Worm (Caenorhabditis elegans) whole organism, young adult: ENCODE measurements around the gene T23B12.6.

Experiments used
- B0035.1 ChIP-seq: sonication (generic microtip); optimal IDR thresholded peaks from 2 replicates; lab custom pipeline; 2016; ENCODE audit warnings: missing genetic modification characterization, mild to moderate bottlenecking, missing compliant biosample characterization, missing genotype, missing genetic modification reagents
- C06A6.2 ChIP-seq: fragments of 200-800 bp; sonication (Bioruptor generic); conservative IDR thresholded peaks from 2 replicates; pipeline ENCODE4 v1.3.6; 2022; ENCODE audit warnings: missing genetic modification characterization, missing compliant biosample characterization
- F33H1.4 ChIP-seq: fragments of 200-800 bp; sonication (Bioruptor generic); IDR thresholded peaks from 2 replicates; pipeline ENCODE4 v1.3.6; 2022; ENCODE audit warnings: missing genetic modification reagents, missing genetic modification characterization, missing compliant biosample characterization
- Y56A3A.18 ChIP-seq: fragments of 200-800 bp; sonication (Bioruptor generic); IDR thresholded peaks from 2 replicates; pipeline ENCODE4 v1.3.6; 2022; ENCODE audit warnings: missing genetic modification reagents, missing genetic modification characterization, missing compliant biosample characterization
- Y79H2A.3 ChIP-seq: fragments of 200-800 bp; sonication (Bioruptor generic); conservative IDR thresholded peaks from 2 replicates; pipeline ENCODE4 v1.3.6; 2022; ENCODE audit warnings: missing genetic modification reagents, missing genetic modification characterization, missing compliant biosample characterization
- ama-1 ChIP-seq, 3 experiments: fragments of 150-350 bp in 1 of 3; sonication (generic microtip) in 2 of 3; optimal IDR thresholded peaks; 2 replicates each; lab custom pipeline; 2014 to 2018; ENCODE audit warnings: missing biosample characterization in 2 of 3, missing genetic modification characterization in 2 of 3, missing genetic modification reagents in 2 of 3
- aptf-2 ChIP-seq: fragments of 200-800 bp; sonication (Bioruptor generic); conservative IDR thresholded peaks from 2 replicates; pipeline ENCODE4 v1.3.6; 2022; ENCODE audit warnings: missing genetic modification reagents, missing genetic modification characterization, missing compliant biosample characterization
- athp-1 ChIP-seq: sonication (generic microtip); optimal IDR thresholded peaks from 2 replicates; lab custom pipeline; 2017; ENCODE audit warnings: mild to moderate bottlenecking, missing genetic modification characterization, missing compliant biosample characterization
- attf-5 ChIP-seq: fragments of 200-800 bp; sonication (Bioruptor generic); optimal IDR thresholded peaks from 2 replicates; lab custom pipeline; 2018; ENCODE audit warnings: mild to moderate bottlenecking, missing genetic modification characterization, missing compliant biosample characterization
- bed-1 ChIP-seq: fragments of 200-800 bp; sonication (Bioruptor generic); IDR thresholded peaks from 2 replicates; pipeline ENCODE4 v1.3.6; 2022; ENCODE audit warnings: missing genetic modification reagents, missing genetic modification characterization, missing compliant biosample characterization
- bed-2 ChIP-seq: fragments of 200-800 bp; sonication (Bioruptor generic); IDR thresholded peaks from 2 replicates; pipeline ENCODE4 v1.3.6; 2022; ENCODE audit warnings: missing genetic modification reagents, missing genetic modification characterization, missing compliant biosample characterization
- ccch-3 ChIP-seq: fragments of 200-800 bp; sonication (Bioruptor generic); optimal IDR thresholded peaks from 2 replicates; lab custom pipeline; 2018; ENCODE audit warnings: mild to moderate bottlenecking, missing genetic modification characterization, missing compliant biosample characterization
- chd-7 ChIP-seq: sonication (generic microtip); optimal IDR thresholded peaks from 2 replicates; lab custom pipeline; 2016; ENCODE audit warnings: mild to moderate bottlenecking, missing genetic modification characterization, moderate library complexity, missing compliant biosample characterization
- efl-1 ChIP-seq: fragments of 150-350 bp; optimal IDR thresholded peaks from 2 replicates; lab custom pipeline; 2014; ENCODE audit warnings: missing biosample characterization, missing genetic modification reagents, missing genetic modification characterization
- him-1 ChIP-seq: sonication (generic microtip); optimal IDR thresholded peaks from 2 replicates; lab custom pipeline; 2016; ENCODE audit warnings: missing genotype, missing genetic modification reagents, missing genetic modification characterization, missing compliant biosample characterization
- hmg-1.2 ChIP-seq: fragments of 200-800 bp; sonication (Bioruptor generic); IDR thresholded peaks from 2 replicates; pipeline ENCODE4 v1.3.6; 2022; ENCODE audit warnings: missing genetic modification reagents, missing genetic modification characterization, missing compliant biosample characterization
- hmg-20 ChIP-seq: fragments of 200-800 bp; sonication (Bioruptor generic); IDR thresholded peaks from 2 replicates; pipeline ENCODE4 v1.3.6; 2022; ENCODE audit warnings: missing genetic modification reagents, missing genetic modification characterization, missing compliant biosample characterization
- lin-26 ChIP-seq: fragments of 200-800 bp; sonication (Bioruptor generic); IDR thresholded peaks from 2 replicates; pipeline ENCODE4 v1.3.6; 2022; ENCODE audit warnings: missing genetic modification reagents, missing genetic modification characterization, missing compliant biosample characterization
- lin-40 ChIP-seq: sonication (generic microtip); optimal IDR thresholded peaks from 2 replicates; lab custom pipeline; 2016; ENCODE audit warnings: missing genetic modification characterization, mild to moderate bottlenecking, missing compliant biosample characterization, missing genotype, missing genetic modification reagents
- mel-28 ChIP-seq: sonication (generic microtip); optimal IDR thresholded peaks from 2 replicates; lab custom pipeline; 2016; ENCODE audit warnings: borderline replicate concordance, mild to moderate bottlenecking, missing genetic modification characterization, missing compliant biosample characterization
- mxl-1 ChIP-seq: sonication (generic microtip); optimal IDR thresholded peaks from 2 replicates; lab custom pipeline; 2016; ENCODE audit warnings: missing genetic modification characterization, missing compliant biosample characterization
- nfya-2 ChIP-seq: fragments of 200-800 bp; sonication (Bioruptor generic); IDR thresholded peaks from 2 replicates; pipeline ENCODE4 v1.3.6; 2022; ENCODE audit warnings: missing genetic modification reagents, missing genetic modification characterization, missing compliant biosample characterization
- nfyb-1 ChIP-seq: fragments of 200-800 bp; sonication (Bioruptor generic); IDR thresholded peaks from 2 replicates; pipeline ENCODE4 v1.3.6; 2022; ENCODE audit warnings: missing genetic modification reagents, missing genetic modification characterization, missing compliant biosample characterization
- nhr-179 ChIP-seq: sonication (generic microtip); optimal IDR thresholded peaks from 2 replicates; lab custom pipeline; 2016; ENCODE audit warnings: mild to moderate bottlenecking, missing genetic modification characterization, missing compliant biosample characterization
- nhr-80 ChIP-seq: sonication (generic microtip); optimal IDR thresholded peaks from 2 replicates; lab custom pipeline; 2016; ENCODE audit warnings: missing genetic modification characterization, missing compliant biosample characterization
- rpc-1 ChIP-seq, 2 experiments: fragments of 150-350 bp in 1 of 2; sonication (generic microtip) in 1 of 2; optimal IDR thresholded peaks; 2 replicates each; lab custom pipeline; 2014 to 2018; ENCODE audit warnings: missing biosample characterization in 1 of 2, missing genetic modification characterization in 1 of 2, missing genetic modification reagents in 1 of 2, missing genotype in 1 of 2
- sdz-38 ChIP-seq: sonication (generic microtip); optimal IDR thresholded peaks from 2 replicates; lab custom pipeline; 2016; ENCODE audit warnings: missing genotype, missing genetic modification characterization, missing compliant biosample characterization
- sea-2 ChIP-seq: fragments of 200-800 bp; sonication (Bioruptor generic); IDR thresholded peaks from 2 replicates; pipeline ENCODE4 v1.3.6; 2022; ENCODE audit warnings: missing genetic modification characterization, missing compliant biosample characterization
- snpc-4 ChIP-seq, 5 experiments: fragments of 150-350 bp in 1 of 5; sonication (generic microtip) in 4 of 5; optimal IDR thresholded peaks; 2 replicates each; lab custom pipeline; 2014 to 2018; ENCODE audit warnings: missing genetic modification characterization in 5 of 5, missing biosample characterization in 3 of 5, antibody characterized with exemption in 2 of 5, mild to moderate bottlenecking in 2 of 5, missing compliant biosample characterization in 2 of 5, missing genotype in 2 of 5, moderate library complexity in 2 of 5, missing genetic modification reagents in 1 of 5
- xnd-1 ChIP-seq: sonication (generic microtip); optimal IDR thresholded peaks from 2 replicates; lab custom pipeline; 2016; ENCODE audit warnings: missing genotype, missing genetic modification reagents, missing genetic modification characterization, missing compliant biosample characterization
- ztf-18 ChIP-seq: sonication (generic microtip); optimal IDR thresholded peaks from 2 replicates; lab custom pipeline; 2016; ENCODE audit warnings: missing genotype, mild to moderate bottlenecking, missing genetic modification characterization, missing compliant biosample characterization
- ztf-6 ChIP-seq: fragments of 200-800 bp; sonication (Bioruptor generic); IDR thresholded peaks from 2 replicates; pipeline ENCODE4 v1.3.6; 2022; ENCODE audit warnings: missing genetic modification reagents, missing genetic modification characterization, missing compliant biosample characterization

Gene T23B12.6

ce11 chrV:8454995-8455446 is 5.2 kb downstream of the T23B12.6 start, which contains the start of gene T23B12.11:
TSS of gene T23B12.11 (plus strand) at chrV:8455396.
- no peak for TF ChIP-seq nfyb-1 (GFP tag; lab: Robert Waterston, UW)
- TF ChIP-seq lin-26 (GFP tag; lab: Robert Waterston, UW) = no peak
- no peak for TF ChIP-seq sdz-38 (tag; lab: Kevin White, UChicago)
- TF ChIP-seq aptf-2 (GFP tag; lab: Robert Waterston, UW) = no peak
- TF ChIP-seq nhr-179 (tag; lab: Kevin White, UChicago) = no peak
- no peak for TF ChIP-seq rpc-1 (optimal IDR thresholded peaks at IDR 0.05; lab: Kevin White, UChicago)
- no peak for TF ChIP-seq rpc-1 (tag; optimal IDR thresholded peaks at IDR 0.05; lab: Kevin White, UChicago)
- TF ChIP-seq him-1 (tag; lab: Kevin White, UChicago) = no peak
- no peak for TF ChIP-seq bed-2 (GFP tag; lab: Robert Waterston, UW)
- no peak for TF ChIP-seq ztf-6 (GFP tag; lab: Robert Waterston, UW)
- TF ChIP-seq nfya-2 = no peak
- no peak for TF ChIP-seq bed-1
- TF ChIP-seq athp-1 (tag; lab: Kevin White, UChicago) = no peak
- no peak for TF ChIP-seq Y56A3A.18 (GFP tag; lab: Robert Waterston, UW)
- no peak for TF ChIP-seq mxl-1 (tag; lab: Kevin White, UChicago)
- no peak for TF ChIP-seq ama-1 (optimal IDR thresholded peaks at IDR 0.05; lab: Kevin White, UChicago)
- no peak for TF ChIP-seq ama-1 (GFP tag; optimal IDR thresholded peaks at IDR 0.05; lab: Kevin White, UChicago)
- TF ChIP-seq Y79H2A.3 = no peak
- no peak for TF ChIP-seq B0035.1 (tag; lab: Kevin White, UChicago)
- no peak for TF ChIP-seq efl-1 (GFP tag; lab: Kevin White, UChicago)
- TF ChIP-seq sea-2 (GFP tag; lab: Robert Waterston, UW) = no peak
- no peak for TF ChIP-seq F33H1.4

ce11 chrV:8450690-8451089 is 9.5 kb downstream of the T23B12.6 start:
- TF ChIP-seq hmg-1.2 = peak; percentile 53; the same call in 1 of the 2 replicates
- TF ChIP-seq C06A6.2 = no peak
- TF ChIP-seq, all 124 proteins: peak for 1

DNA sequence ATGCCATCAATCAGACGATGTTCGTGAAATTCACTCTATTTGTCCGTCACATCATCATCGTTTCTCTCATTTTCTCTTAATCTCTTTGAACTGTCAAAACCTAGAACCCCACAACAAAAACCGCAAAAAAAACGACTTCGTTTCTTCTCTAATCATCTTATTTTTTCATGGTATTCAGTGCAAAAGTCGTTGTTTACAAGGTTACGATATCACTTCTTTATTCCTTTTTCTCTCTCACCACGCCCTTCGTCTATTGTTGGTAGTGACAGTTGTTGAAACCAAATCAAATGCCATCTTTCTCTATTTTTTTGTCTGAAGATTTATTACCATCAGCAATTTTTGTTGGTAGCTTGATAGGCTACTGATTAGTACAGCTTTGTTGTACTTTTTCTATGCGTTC is 11.0 kb downstream of the T23B12.6 start:
- TF ChIP-seq snpc-4 (GFP tag; optimal IDR thresholded peaks at IDR 0.05; lab: Kevin White, UChicago) (no peak), snpc-4 (tag; optimal IDR thresholded peaks at IDR 0.05; lab: Kevin White, UChicago) (peak in 1 of 4 experiments; percentile 38), mel-28 (tag; lab: Kevin White, UChicago) (no peak), lin-40 (tag; lab: Kevin White, UChicago) (peak; percentile 46)

- TF ChIP-seq hmg-20 (no peak), ccch-3 (GFP tag; lab: Kevin White, UChicago) (no peak), chd-7 (tag; lab: Kevin White, UChicago) (no peak), xnd-1 (tag; lab: Kevin White, UChicago) (no peak)
Observed at ce11 chrV:8447928-8448327, 12.3 kb downstream of the T23B12.6 start, which contains the start of gene T23B12.5. TSS of gene T23B12.5 (minus strand) at chrV:8448028.

- TF ChIP-seq attf-5 (GFP tag; lab: Kevin White, UChicago) (no peak), mxl-1 (tag; lab: Kevin White, UChicago) (no peak), ztf-18 (tag; lab: Kevin White, UChicago) (no peak), nhr-80 (peak; percentile 65)
Observed at ce11 chrV:8445636-8446035, 14.6 kb downstream of the T23B12.6 start.
